Fruit fly (Drosophila melanogaster) whole organism, embryonic: Measurements from ENCODE around the gene CG14085.

ENCODE experiments used
- ATbp ChIP-seq: fragments of 200-800 bp; sonication (Bioruptor generic); optimal IDR thresholded peaks from 2 replicates; lab custom pipeline; 2017; ENCODE audit warnings: missing biosample characterization, mild to moderate bottlenecking, missing genetic modification characterization, missing genetic modification reagents
- Adf1 ChIP-seq: fragments of 200-800 bp; sonication (Bioruptor generic); IDR thresholded peaks from 2 replicates; pipeline ENCODE4 v1.3.6; 2022; ENCODE audit warnings: missing biosample characterization, missing genetic modification characterization
- Aef1 ChIP-seq: fragments of 200-800 bp; sonication (Bioruptor generic); IDR thresholded peaks from 3 replicates; pipeline ENCODE4 v1.3.6; 2022; ENCODE audit warnings: missing biosample characterization, missing genetic modification characterization
- BEAF-32 ChIP-seq: fragments of 200-800 bp; sonication (Bioruptor generic); optimal IDR thresholded peaks from 3 replicates; lab custom pipeline; 2017; ENCODE audit warnings: missing biosample characterization, missing genetic modification characterization, mild to moderate bottlenecking, moderate library complexity, missing genetic modification reagents
- Bdp1 ChIP-seq: fragments of 200-800 bp; sonication (Bioruptor generic); optimal IDR thresholded peaks from 3 replicates; lab custom pipeline; 2016; ENCODE audit warnings: missing biosample characterization, missing genetic modification characterization
- Blimp-1 ChIP-seq: fragments of 200-800 bp; sonication (Bioruptor generic); optimal IDR thresholded peaks from 3 replicates; lab custom pipeline; 2018; ENCODE audit warnings: missing biosample characterization, missing genetic modification characterization, mild to moderate bottlenecking, moderate library complexity, missing genetic modification reagents
- CG12071 ChIP-seq: fragments of 200-800 bp; sonication (Bioruptor generic); optimal IDR thresholded peaks from 3 replicates; lab custom pipeline; 2018; ENCODE audit warnings: missing biosample characterization, mild to moderate bottlenecking, missing genetic modification characterization
- CG12299 ChIP-seq: fragments of 200-800 bp; sonication (Bioruptor generic); optimal IDR thresholded peaks from 2 replicates; lab custom pipeline; 2018; ENCODE audit warnings: missing biosample characterization, mild to moderate bottlenecking, missing genetic modification characterization
- CG12391 ChIP-seq: fragments of 200-800 bp; sonication (Bioruptor generic); optimal IDR thresholded peaks from 3 replicates; lab custom pipeline; 2018; ENCODE audit warnings: missing biosample characterization, mild to moderate bottlenecking, missing genetic modification characterization, moderate library complexity
- CG15514 ChIP-seq: fragments of 200-800 bp; sonication (Bioruptor generic); optimal IDR thresholded peaks from 3 replicates; lab custom pipeline; 2017; ENCODE audit warnings: missing biosample characterization, missing genetic modification characterization, mild to moderate bottlenecking, moderate library complexity, missing genetic modification reagents
- CG16813 ChIP-seq: fragments of 200-800 bp; sonication (Bioruptor generic); IDR thresholded peaks from 3 replicates; pipeline ENCODE4 v1.3.6; 2022; ENCODE audit warnings: missing biosample characterization, missing genetic modification characterization; ENCODE audit not compliant: partially characterized antibody
- CG17186 ChIP-seq: fragments of 200-800 bp; sonication (Bioruptor generic); optimal IDR thresholded peaks from 3 replicates; lab custom pipeline; 2017; ENCODE audit warnings: missing biosample characterization, missing genetic modification reagents, missing genetic modification characterization
- CG30403 ChIP-seq: fragments of 200-800 bp; sonication (Bioruptor generic); optimal IDR thresholded peaks from 3 replicates; lab custom pipeline; 2016; ENCODE audit warnings: missing biosample characterization, missing genetic modification characterization
- CG34422 ChIP-seq: fragments of 200-800 bp; sonication (Bioruptor generic); IDR thresholded peaks from 3 replicates; pipeline ENCODE4 v1.3.6; 2022; ENCODE audit warnings: missing biosample characterization, missing genetic modification characterization
- CG3838 ChIP-seq: fragments of 200-800 bp; sonication (Bioruptor generic); optimal IDR thresholded peaks from 3 replicates; lab custom pipeline; 2016; ENCODE audit warnings: missing biosample characterization, missing genetic modification characterization
- CG4617 ChIP-seq: fragments of 200-800 bp; sonication (Bioruptor generic); optimal IDR thresholded peaks from 3 replicates; lab custom pipeline; 2016; ENCODE audit warnings: missing biosample characterization, missing genetic modification characterization, borderline replicate concordance
- Deaf1 ChIP-seq: fragments of 200-800 bp; optimal IDR thresholded peaks from 3 replicates; lab custom pipeline; 2019; ENCODE audit warnings: missing biosample characterization, mild to moderate bottlenecking, missing genetic modification characterization, moderate library complexity
- Dp ChIP-seq: fragments of 200-800 bp; sonication (Bioruptor generic); optimal IDR thresholded peaks from 2 replicates; lab custom pipeline; 2018; ENCODE audit warnings: missing biosample characterization, mild to moderate bottlenecking, missing genetic modification characterization, moderate library complexity
- Drgx ChIP-seq: fragments of 200-800 bp; sonication (Bioruptor generic); IDR thresholded peaks from 2 replicates; pipeline ENCODE4 v1.3.6; 2022; ENCODE audit warnings: missing biosample characterization, missing genetic modification characterization
- HmgD ChIP-seq: fragments of 200-800 bp; sonication (Bioruptor generic); optimal IDR thresholded peaks from 3 replicates; lab custom pipeline; 2016; ENCODE audit warnings: missing biosample characterization, missing genetic modification characterization
- Hmr ChIP-seq: fragments of 200-800 bp; sonication (Bioruptor generic); optimal IDR thresholded peaks from 3 replicates; lab custom pipeline; 2017; ENCODE audit warnings: mild to moderate bottlenecking, missing biosample characterization, missing genetic modification reagents, missing genetic modification characterization
- Hsf ChIP-seq: fragments of 200-800 bp; sonication (Bioruptor generic); optimal IDR thresholded peaks from 3 replicates; lab custom pipeline; 2016; ENCODE audit warnings: missing biosample characterization, missing genetic modification characterization
- Meics ChIP-seq: fragments of 200-800 bp; sonication (Bioruptor generic); optimal IDR thresholded peaks from 2 replicates; lab custom pipeline; 2017; ENCODE audit warnings: missing biosample characterization, mild to moderate bottlenecking, missing genetic modification characterization
- Mes4 ChIP-seq: fragments of 200-800 bp; sonication (Bioruptor generic); optimal IDR thresholded peaks from 2 replicates; lab custom pipeline; 2016; ENCODE audit warnings: missing biosample characterization, missing genetic modification characterization
- Nf-YA ChIP-seq: fragments of 200-800 bp; sonication (Bioruptor generic); IDR thresholded peaks from 2 replicates; pipeline ENCODE4 v1.3.6; 2022; ENCODE audit warnings: missing biosample characterization, missing genetic modification characterization
- Sin3A ChIP-seq: fragments of >200 bp; optimal IDR thresholded peaks from 2 replicates; lab custom pipeline; 2018
- Sry-δ ChIP-seq: fragments of 200-800 bp; sonication (Bioruptor generic); optimal IDR thresholded peaks from 2 replicates; lab custom pipeline; 2016; ENCODE audit warnings: missing biosample characterization, missing genetic modification characterization
- Xrp1 ChIP-seq: fragments of 200-800 bp; sonication (Bioruptor generic); IDR thresholded peaks from 2 replicates; pipeline ENCODE4 v1.3.6; 2022; ENCODE audit warnings: missing biosample characterization, missing genetic modification characterization
- ash1 ChIP-seq: fragments of 200-800 bp; sonication (Bioruptor generic); optimal IDR thresholded peaks from 2 replicates; lab custom pipeline; 2018; ENCODE audit warnings: missing biosample characterization, mild to moderate bottlenecking, missing genetic modification characterization
- crol ChIP-seq: fragments of 200-800 bp; sonication (Bioruptor generic); IDR thresholded peaks from 2 replicates; pipeline ENCODE4 v1.3.6; 2022; ENCODE audit warnings: missing biosample characterization, missing genetic modification characterization
- crp ChIP-seq, 2 experiments: fragments of 200-800 bp; sonication (Bioruptor generic); optimal IDR thresholded peaks; 2 replicates in 1 of 2; 3 replicates in 1 of 2; lab custom pipeline; 2017; ENCODE audit warnings: missing biosample characterization in 2 of 2, missing genetic modification characterization in 2 of 2, mild to moderate bottlenecking in 1 of 2, moderate library complexity in 1 of 2
- exex ChIP-seq: fragments of 200-800 bp; sonication (Bioruptor generic); optimal IDR thresholded peaks from 4 replicates; lab custom pipeline; 2018; ENCODE audit warnings: missing biosample characterization, mild to moderate bottlenecking, missing genetic modification characterization, moderate library complexity
- gcm ChIP-seq: fragments of 200-800 bp; sonication (Bioruptor generic); optimal IDR thresholded peaks from 2 replicates; lab custom pipeline; 2019; ENCODE audit warnings: missing biosample characterization, mild to moderate bottlenecking, missing genetic modification characterization, moderate library complexity
- gfzf ChIP-seq: fragments of 200-800 bp; sonication (Bioruptor generic); optimal IDR thresholded peaks from 2 replicates; lab custom pipeline; 2016; ENCODE audit warnings: missing biosample characterization, mild to moderate bottlenecking, missing genetic modification characterization, moderate library complexity
- gsb-n ChIP-seq: fragments of 200-800 bp; sonication (Bioruptor generic); optimal IDR thresholded peaks from 3 replicates; lab custom pipeline; 2018; ENCODE audit warnings: missing biosample characterization, mild to moderate bottlenecking, missing genetic modification characterization
- hkb ChIP-seq, 2 experiments: fragments of 200-800 bp in 1 of 2; fragments of >200 bp in 1 of 2; sonication (Bioruptor generic) in 1 of 2; IDR thresholded peaks in 1 of 2; optimal IDR thresholded peaks in 1 of 2; 2 replicates each; pipeline versions ENCODE4 v1.3.6 to Lab custom; 2017 to 2022; ENCODE audit warnings: missing biosample characterization in 1 of 2, missing genetic modification characterization in 1 of 2
- lov ChIP-seq, 2 experiments: fragments of 200-800 bp in 1 of 2; fragments of >200 bp in 1 of 2; sonication (Bioruptor generic) in 1 of 2; IDR thresholded peaks in 1 of 2; optimal IDR thresholded peaks in 1 of 2; 2 replicates in 1 of 2; 3 replicates in 1 of 2; pipeline versions ENCODE4 v1.3.6 to Lab custom; 2017 to 2022; ENCODE audit warnings: missing biosample characterization in 1 of 2, missing genetic modification characterization in 1 of 2
- mam ChIP-seq: fragments of 200-800 bp; sonication (Bioruptor generic); optimal IDR thresholded peaks from 3 replicates; lab custom pipeline; 2016; ENCODE audit warnings: missing biosample characterization, missing genetic modification characterization
- pita ChIP-seq: fragments of 200-800 bp; sonication (Bioruptor generic); optimal IDR thresholded peaks from 2 replicates; lab custom pipeline; 2017; ENCODE audit warnings: missing biosample characterization, mild to moderate bottlenecking, missing genetic modification characterization
- pros ChIP-seq: fragments of 200-800 bp; sonication (Bioruptor generic); optimal IDR thresholded peaks from 3 replicates; lab custom pipeline; 2019; ENCODE audit warnings: missing biosample characterization, mild to moderate bottlenecking, missing genetic modification characterization, moderate library complexity
- pzg ChIP-seq: fragments of 200-800 bp; sonication (Bioruptor generic); optimal IDR thresholded peaks from 3 replicates; lab custom pipeline; 2018; ENCODE audit warnings: missing biosample characterization, mild to moderate bottlenecking, missing genetic modification characterization, moderate library complexity
- ranshi ChIP-seq: fragments of 200-800 bp; sonication (Bioruptor generic); IDR thresholded peaks from 2 replicates; pipeline ENCODE4 v1.3.6; 2022; ENCODE audit warnings: missing biosample characterization, missing genetic modification characterization
- scrt ChIP-seq: fragments of 200-800 bp; sonication (Bioruptor generic); optimal IDR thresholded peaks from 2 replicates; lab custom pipeline; 2018; ENCODE audit warnings: missing biosample characterization, mild to moderate bottlenecking, missing genetic modification characterization, moderate library complexity
- sens-2 ChIP-seq: fragments of 200-800 bp; sonication (Bioruptor generic); IDR thresholded peaks from 2 replicates; pipeline ENCODE4 v1.3.6; 2022; ENCODE audit warnings: missing biosample characterization, missing genetic modification characterization
- stwl ChIP-seq: fragments of 200-800 bp; sonication (Bioruptor generic); optimal IDR thresholded peaks from 3 replicates; lab custom pipeline; 2018; ENCODE audit warnings: missing biosample characterization, mild to moderate bottlenecking, missing genetic modification characterization, moderate library complexity
- vvl ChIP-seq: fragments of 200-800 bp; sonication (Bioruptor generic); IDR thresholded peaks from 2 replicates; pipeline ENCODE4 v1.3.6; 2022; ENCODE audit warnings: missing biosample characterization, missing genetic modification characterization
- yki ChIP-seq: fragments of >200 bp; optimal IDR thresholded peaks from 3 replicates; lab custom pipeline; 2018
- zf30C ChIP-seq: fragments of 200-800 bp; sonication (Bioruptor generic); optimal IDR thresholded peaks from 3 replicates; lab custom pipeline; 2018; ENCODE audit warnings: missing biosample characterization, mild to moderate bottlenecking, missing genetic modification characterization

The CG14085 gene

DNA sequence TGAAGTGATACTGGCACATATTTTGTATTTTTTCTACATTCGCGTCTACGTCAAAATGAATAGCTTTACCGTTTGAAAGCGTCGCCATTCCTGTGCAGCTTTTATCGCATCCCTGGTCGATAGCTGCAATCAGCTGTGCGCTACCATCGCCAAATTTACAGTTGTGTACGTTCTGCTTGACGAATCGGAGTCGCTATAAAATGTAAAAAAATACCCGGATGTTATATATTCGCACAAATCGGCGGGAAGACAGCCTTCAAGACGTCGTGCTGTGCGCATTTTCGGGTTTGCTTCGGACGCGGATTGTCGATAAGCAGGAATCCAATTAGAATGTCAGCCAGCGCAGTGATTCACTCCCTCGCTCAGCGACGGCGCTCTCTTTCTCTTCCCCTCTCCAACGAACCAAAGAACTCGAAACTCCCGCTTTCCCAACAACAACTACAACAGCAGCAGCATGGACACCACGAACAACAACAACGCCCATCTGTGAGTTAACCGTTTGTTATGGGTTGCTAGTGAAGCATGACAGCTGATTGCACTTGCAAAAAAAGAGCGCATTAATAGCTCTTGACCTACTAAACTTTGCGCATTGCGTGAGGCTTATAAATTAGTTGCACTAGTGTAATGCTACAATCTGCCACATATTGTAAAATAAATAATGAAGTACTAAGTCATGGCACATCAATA is 25.6 kb downstream of the CG14085 start (continued):
- TF ChIP-seq Bdp1 (GFP tag; lab: Kevin White, UChicago): peak; percentile 36
- peak; percentile 3 for TF ChIP-seq Blimp-1 (GFP tag; lab: Kevin White, UChicago)
- no peak for TF ChIP-seq lov (optimal IDR thresholded peaks at IDR 0.05; lab: Kevin White, UChicago)
- 0 out of 3 replicates have a peak, but pooled peaks have one; percentile 39 for TF ChIP-seq lov (GFP tag; IDR thresholded peaks at IDR 0.05; lab: Robert Waterston, UW)
- TF ChIP-seq Deaf1: peak; percentile 85
- no peak for TF ChIP-seq Meics
- TF ChIP-seq CG12071 (GFP tag; lab: Kevin White, UChicago): no peak
- peak; percentile 1; the same call in 1 of the 2 replicates for TF ChIP-seq Xrp1 (GFP tag; lab: Robert Waterston, UW)
- TF ChIP-seq crp (GFP tag; optimal IDR thresholded peaks at IDR 0.05; lab: Kevin White, UChicago): peak; percentile 75 to 96
- peak; percentile 11 for TF ChIP-seq Hsf (GFP tag; lab: Kevin White, UChicago)
- TF ChIP-seq zf30C (GFP tag; lab: Kevin White, UChicago): peak; percentile 20
- peak; percentile 33 for TF ChIP-seq CG15514 (GFP tag; lab: Kevin White, UChicago)
- TF ChIP-seq Adf1 (GFP tag; lab: Robert Waterston, UW): no peak
- peak; percentile 50 for TF ChIP-seq pita
- 0 out of 2 replicates have a peak, but pooled peaks have one; percentile 5 for TF ChIP-seq vvl (GFP tag; lab: Robert Waterston, UW)
- TF ChIP-seq Nf-YA: peak; percentile 6; the same call in 1 of the 2 replicates
- TF ChIP-seq CG16813 (GFP tag; lab: Robert Waterston, UW): no peak; the same call in 2 of the 3 replicates
- TF ChIP-seq ranshi (GFP tag; lab: Robert Waterston, UW): no peak
- TF ChIP-seq exex (tag; lab: Kevin White, UChicago): no peak
- peak; percentile 12 for TF ChIP-seq stwl
- TF ChIP-seq Aef1 (GFP tag; lab: Robert Waterston, UW): peak; percentile 58; the same call in 2 of the 3 replicates
- peak; percentile 1 for TF ChIP-seq Hmr (GFP tag; lab: Kevin White, UChicago)
- no peak for TF ChIP-seq CG30403 (GFP tag; lab: Kevin White, UChicago)
- no peak for TF ChIP-seq CG12391 (tag; lab: Kevin White, UChicago)
- no peak for TF ChIP-seq ash1 (GFP tag; lab: Kevin White, UChicago)
- no peak for TF ChIP-seq gcm (GFP tag; lab: Kevin White, UChicago)
- TF ChIP-seq BEAF-32 (GFP tag; lab: Kevin White, UChicago): peak; percentile 4
- TF ChIP-seq Sin3A (lab: Kevin White, UChicago): peak; percentile 80
- peak; percentile 86 for TF ChIP-seq hkb (optimal IDR thresholded peaks at IDR 0.05; lab: Kevin White, UChicago)
- no peak for TF ChIP-seq hkb (GFP tag; IDR thresholded peaks at IDR 0.05; lab: Robert Waterston, UW)
- TF ChIP-seq Mes4: no peak
- 0 out of 3 replicates have a peak, but pooled peaks have one; percentile 34 for TF ChIP-seq CG34422 (GFP tag; lab: Robert Waterston, UW)
- TF ChIP-seq Dp: peak; percentile 40
- peak; percentile 0 for TF ChIP-seq gfzf (GFP tag; lab: Kevin White, UChicago)
- peak; percentile 55 for TF ChIP-seq pros (GFP tag; lab: Kevin White, UChicago)
- no peak for TF ChIP-seq CG3838 (GFP tag; lab: Kevin White, UChicago)
- peak; percentile 73 for TF ChIP-seq gsb-n
- TF ChIP-seq yki (lab: Kevin White, UChicago): peak; percentile 10
- TF ChIP-seq sens-2 (GFP tag; lab: Robert Waterston, UW): peak; percentile 43; the same call in 1 of the 2 replicates
- TF ChIP-seq Drgx: 0 out of 2 replicates have a peak, but pooled peaks have one; percentile 36
- peak; percentile 94 for TF ChIP-seq crol
- peak; percentile 88 for TF ChIP-seq Sry-δ (GFP tag; lab: Kevin White, UChicago)
- TF ChIP-seq mam (GFP tag; lab: Kevin White, UChicago): no peak
- TF ChIP-seq scrt (GFP tag; lab: Kevin White, UChicago): peak; percentile 17
- peak; percentile 65 for TF ChIP-seq pzg (GFP tag; lab: Kevin White, UChicago)
- peak; percentile 56 for TF ChIP-seq CG17186 (GFP tag; lab: Kevin White, UChicago)
- TF ChIP-seq CG4617 (GFP tag; lab: Kevin White, UChicago): peak; percentile 20
- peak; percentile 48 for TF ChIP-seq HmgD
- TF ChIP-seq CG12299 (tag; lab: Kevin White, UChicago): peak; percentile 55
- no peak for TF ChIP-seq ATbp
